Worm (Caenorhabditis elegans): ENCODE data around the gene irld-8.
A peak's percentile ranks its signal among the peaks of the same experiment; 100 is the strongest.

irld-8 gene

ce11 chrIV:8142735-8143550, 27.4 kb downstream of the irld-8 start, which contains the start of gene pmk-2:
Gene pmk-2 (plus strand): TSS chrIV:8143500.
- TF ChIP-seq pag-3 (tag; optimal IDR thresholded peaks at IDR 0.05; ENCODE audit: borderline replicate concordance) (no peak), madf-2 (tag; optimal IDR thresholded peaks at IDR 0.05) (no peak), lim-6 (tag; optimal IDR thresholded peaks at IDR 0.05) (no peak), ets-4 (tag; optimal IDR thresholded peaks at IDR 0.05) (no peak), ceh-14 (tag; optimal IDR thresholded peaks at IDR 0.05) (peak; percentile 6), fkh-6 (tag; optimal IDR thresholded peaks at IDR 0.05) (no peak), rnt-1 (tag; optimal IDR thresholded peaks at IDR 0.05) (no peak), unc-42 (tag; optimal IDR thresholded peaks at IDR 0.05) (peak; percentile 49)

- TF ChIP-seq pha-4 (tag; optimal IDR thresholded peaks at IDR 0.05) (no peak), hlh-8 (tag; optimal IDR thresholded peaks at IDR 0.05) (no peak), rnt-1 (tag; optimal IDR thresholded peaks at IDR 0.05) (no peak), ahr-1 (tag; optimal IDR thresholded peaks at IDR 0.05) (no peak)
Observed at ce11 chrIV:8144341-8144740, 28.8 kb downstream of the irld-8 start.

- TF ChIP-seq nfya-1 (tag; optimal IDR thresholded peaks at IDR 0.05) (peak; percentile 10), tbx-2 (tag; optimal IDR thresholded peaks at IDR 0.05) (no peak), hlh-30 (tag; optimal IDR thresholded peaks at IDR 0.05; ENCODE audit: insufficient read depth) (peak; percentile 91)
Observed at ce11 chrIV:8146283-8146682, 30.7 kb downstream of the irld-8 start.

- TF ChIP-seq unc-86 (tag; optimal IDR thresholded peaks at IDR 0.05): no peak
- TF ChIP-seq hlh-8 (tag; optimal IDR thresholded peaks at IDR 0.05): no peak
- no peak for TF ChIP-seq ceh-9 (tag; optimal IDR thresholded peaks at IDR 0.05)
- no peak for TF ChIP-seq K09A11.1 (tag; optimal IDR thresholded peaks at IDR 0.05; ENCODE audit: insufficient read depth)
- no peak for TF ChIP-seq syd-9 (tag; optimal IDR thresholded peaks at IDR 0.05)
- no peak for TF ChIP-seq ttx-3 (tag; optimal IDR thresholded peaks at IDR 0.05)
- no peak for TF ChIP-seq odd-2 (tag; optimal IDR thresholded peaks at IDR 0.05)
- no peak for TF ChIP-seq pat-9 (tag; optimal IDR thresholded peaks at IDR 0.05)
- no peak for TF ChIP-seq dmd-4 (tag; optimal IDR thresholded peaks at IDR 0.05; ENCODE audit: borderline replicate concordance)
- no peak for TF ChIP-seq fax-1 (tag; optimal IDR thresholded peaks at IDR 0.05)
- no peak for TF ChIP-seq che-1 (tag; optimal IDR thresholded peaks at IDR 0.05)
- TF ChIP-seq fkh-10 (GFP tag; optimal IDR thresholded peaks at IDR 0.05): no peak
- TF ChIP-seq ceh-6 (GFP tag; optimal IDR thresholded peaks at IDR 0.05): no peak
- no peak for TF ChIP-seq elt-2 (tag; optimal IDR thresholded peaks at IDR 0.05)
- TF ChIP-seq ceh-30 (tag; optimal IDR thresholded peaks at IDR 0.05): no peak
Observed at ce11 chrIV:8148494-8148893, 32.9 kb downstream of the irld-8 start, which contains the start of gene pmk-1. Gene pmk-1 (plus strand): TSS chrIV:8148794.

ce11 chrIV:8151721-8152120, 36.2 kb downstream of the irld-8 start:
- TF ChIP-seq C38D4.7 (GFP tag; optimal IDR thresholded peaks at IDR 0.05) (no peak), T23F11.4 (GFP tag; optimal IDR thresholded peaks at IDR 0.05) (no peak), nhr-232 (tag; optimal IDR thresholded peaks at IDR 0.05) (no peak), che-1 (tag; optimal IDR thresholded peaks at IDR 0.05) (no peak), nfya-1 (tag; optimal IDR thresholded peaks at IDR 0.05) (no peak), ceh-6 (GFP tag; optimal IDR thresholded peaks at IDR 0.05) (no peak)

ce11 chrIV:8152145-8152544, 36.6 kb downstream of the irld-8 start, which contains the start of gene faah-2:
Gene faah-2 (plus strand): TSS chrIV:8152445.
- TF ChIP-seq C08G9.2 (tag; optimal IDR thresholded peaks at IDR 0.05) (no peak), eyg-1 (tag; optimal IDR thresholded peaks at IDR 0.05) (no peak), pha-2 (tag; optimal IDR thresholded peaks at IDR 0.05) (no peak), pag-3 (tag; optimal IDR thresholded peaks at IDR 0.05; ENCODE audit: borderline replicate concordance) (no peak), K09A11.1 (tag; optimal IDR thresholded peaks at IDR 0.05; ENCODE audit: insufficient read depth) (no peak), dve-1 (tag; optimal IDR thresholded peaks at IDR 0.05) (no peak), ztf-16 (tag; optimal IDR thresholded peaks at IDR 0.05) (no peak), elt-4 (tag; optimal IDR thresholded peaks at IDR 0.05) (no peak), hlh-15 (tag; optimal IDR thresholded peaks at IDR 0.05) (no peak), madf-2 (tag; optimal IDR thresholded peaks at IDR 0.05) (no peak)

All from whole organism, late embryonic.